Fruit fly (Drosophila melanogaster) whole organism, embryonic: Measurements from ENCODE around the gene msd1.

Source experiments
- Atf-2 ChIP-seq: fragments of 200-800 bp; sonication (Bioruptor generic); optimal IDR thresholded peaks from 2 replicates; lab custom pipeline; 2016; ENCODE audit warnings: missing biosample characterization, missing genetic modification characterization
- Atf3 ChIP-seq: fragments of 200-800 bp; sonication (Bioruptor generic); optimal IDR thresholded peaks from 3 replicates; lab custom pipeline; 2016; ENCODE audit warnings: missing biosample characterization, missing genetic modification characterization
- BEAF-32 ChIP-seq: fragments of 200-800 bp; sonication (Bioruptor generic); optimal IDR thresholded peaks from 3 replicates; lab custom pipeline; 2017; ENCODE audit warnings: missing biosample characterization, missing genetic modification characterization, mild to moderate bottlenecking, moderate library complexity, missing genetic modification reagents
- CG12769 ChIP-seq: fragments of 200-800 bp; sonication (Bioruptor generic); optimal IDR thresholded peaks from 2 replicates; lab custom pipeline; 2019; ENCODE audit warnings: missing biosample characterization, mild to moderate bottlenecking, missing genetic modification characterization, moderate library complexity
- CG13287 ChIP-seq: fragments of 200-800 bp; sonication (Bioruptor generic); IDR thresholded peaks from 2 replicates; pipeline ENCODE4 v1.3.6; 2022; ENCODE audit warnings: missing biosample characterization, missing genetic modification characterization; ENCODE audit not compliant: partially characterized antibody
- CG15269 ChIP-seq: fragments of 200-800 bp; sonication (Bioruptor generic); optimal IDR thresholded peaks from 2 replicates; lab custom pipeline; 2018; ENCODE audit warnings: missing biosample characterization, mild to moderate bottlenecking, missing genetic modification characterization, moderate library complexity
- CG17186 ChIP-seq: fragments of 200-800 bp; sonication (Bioruptor generic); optimal IDR thresholded peaks from 3 replicates; lab custom pipeline; 2017; ENCODE audit warnings: missing biosample characterization, missing genetic modification reagents, missing genetic modification characterization
- CG30403 ChIP-seq: fragments of 200-800 bp; sonication (Bioruptor generic); optimal IDR thresholded peaks from 3 replicates; lab custom pipeline; 2016; ENCODE audit warnings: missing biosample characterization, missing genetic modification characterization
- CG34224 ChIP-seq: fragments of 200-800 bp; sonication (Bioruptor generic); IDR thresholded peaks from 3 replicates; pipeline ENCODE4 v1.3.6; 2022; ENCODE audit warnings: missing biosample characterization, missing genetic modification characterization; ENCODE audit not compliant: partially characterized antibody
- CG3847 ChIP-seq: fragments of 200-800 bp; sonication (Bioruptor generic); IDR thresholded peaks from 2 replicates; pipeline ENCODE4 v1.3.6; 2022; ENCODE audit warnings: missing biosample characterization, missing genetic modification characterization
- CG4854 ChIP-seq: fragments of 200-800 bp; sonication (Bioruptor generic); optimal IDR thresholded peaks from 2 replicates; lab custom pipeline; 2016; ENCODE audit warnings: missing biosample characterization, missing genetic modification characterization, inconsistent platforms
- CG6254 ChIP-seq: fragments of 200-800 bp; sonication (Bioruptor generic); optimal IDR thresholded peaks from 3 replicates; lab custom pipeline; 2017; ENCODE audit warnings: mild to moderate bottlenecking, missing biosample characterization, missing genetic modification reagents, missing genetic modification characterization
- CG7928 ChIP-seq: fragments of 200-800 bp; sonication (Bioruptor generic); optimal IDR thresholded peaks from 2 replicates; lab custom pipeline; 2017; ENCODE audit warnings: missing biosample characterization, mild to moderate bottlenecking, missing genetic modification characterization
- CG8290 ChIP-seq, 3 experiments: fragments of 200-800 bp; sonication (Bioruptor generic); optimal IDR thresholded peaks; 2 replicates each; lab custom pipeline; 2016 to 2019; ENCODE audit warnings: missing biosample characterization in 3 of 3, missing genetic modification characterization in 3 of 3, mild to moderate bottlenecking in 2 of 3, moderate library complexity in 1 of 3
- CG9797 ChIP-seq: fragments of 200-800 bp; sonication (Bioruptor generic); optimal IDR thresholded peaks from 3 replicates; lab custom pipeline; 2018; ENCODE audit warnings: missing biosample characterization, mild to moderate bottlenecking, missing genetic modification characterization
- Ets65A ChIP-seq: fragments of 200-800 bp; sonication (Bioruptor generic); peaks from one replicate; lab custom pipeline; 2016; ENCODE audit warnings: missing biosample characterization, missing genetic modification characterization
- H2.0 ChIP-seq: fragments of 200-800 bp; sonication (Bioruptor generic); IDR thresholded peaks from 2 replicates; pipeline ENCODE4 v1.3.6; 2022; ENCODE audit warnings: missing biosample characterization, missing genetic modification characterization
- HHEX ChIP-seq: fragments of 200-800 bp; sonication (Bioruptor generic); optimal IDR thresholded peaks from 3 replicates; lab custom pipeline; 2017; ENCODE audit warnings: missing biosample characterization, mild to moderate bottlenecking, missing genetic modification characterization, missing genetic modification reagents
- HLH54F ChIP-seq: fragments of 200-800 bp; sonication (Bioruptor generic); optimal IDR thresholded peaks from 3 replicates; lab custom pipeline; 2016; ENCODE audit warnings: missing biosample characterization, missing genetic modification characterization
- HmgZ ChIP-seq: fragments of 200-800 bp; sonication (Bioruptor generic); optimal IDR thresholded peaks from 2 replicates; lab custom pipeline; 2018; ENCODE audit warnings: missing biosample characterization, mild to moderate bottlenecking, missing genetic modification characterization
- Hr39 ChIP-seq: fragments of >200 bp; optimal IDR thresholded peaks from 2 replicates; lab custom pipeline; 2017
- Med ChIP-seq: fragments of 200-800 bp; sonication (Bioruptor generic); peaks from one replicate; lab custom pipeline; 2016; ENCODE audit warnings: missing biosample characterization, missing genetic modification characterization, mild to moderate bottlenecking, inconsistent platforms, moderate library complexity
- Mrtf ChIP-seq: fragments of 200-800 bp; sonication (Bioruptor generic); IDR thresholded peaks from 3 replicates; pipeline ENCODE4 v1.3.6; 2022; ENCODE audit warnings: missing biosample characterization, missing genetic modification characterization
- Opbp ChIP-seq: fragments of 200-800 bp; sonication (Bioruptor generic); IDR thresholded peaks from 3 replicates; pipeline ENCODE4 v1.3.6; 2022; ENCODE audit warnings: missing biosample characterization, missing genetic modification characterization; ENCODE audit not compliant: partially characterized antibody
- Scr ChIP-seq: fragments of 200-800 bp; sonication (Bioruptor generic); IDR thresholded peaks from 2 replicates; pipeline ENCODE4 v1.3.6; 2022; ENCODE audit warnings: missing biosample characterization, missing genetic modification characterization; ENCODE audit not compliant: partially characterized antibody
- Sry-δ ChIP-seq: fragments of 200-800 bp; sonication (Bioruptor generic); optimal IDR thresholded peaks from 2 replicates; lab custom pipeline; 2016; ENCODE audit warnings: missing biosample characterization, missing genetic modification characterization
- Xrp1 ChIP-seq: fragments of 200-800 bp; sonication (Bioruptor generic); IDR thresholded peaks from 2 replicates; pipeline ENCODE4 v1.3.6; 2022; ENCODE audit warnings: missing biosample characterization, missing genetic modification characterization
- bowl ChIP-seq: fragments of 200-800 bp; sonication (Bioruptor generic); IDR thresholded peaks from 2 replicates; pipeline ENCODE4 v1.3.6; 2022; ENCODE audit warnings: missing biosample characterization, missing genetic modification characterization
- bsh ChIP-seq, 2 experiments: fragments of 200-800 bp; sonication (Bioruptor generic); optimal IDR thresholded peaks; 2 replicates each; lab custom pipeline; 2017 to 2018; ENCODE audit warnings: mild to moderate bottlenecking in 2 of 2, missing biosample characterization in 2 of 2, missing genetic modification characterization in 2 of 2, moderate library complexity in 1 of 2
- crc ChIP-seq: fragments of 200-800 bp; sonication (Bioruptor generic); optimal IDR thresholded peaks from 2 replicates; lab custom pipeline; 2016; ENCODE audit warnings: missing biosample characterization, missing genetic modification characterization
- dysf ChIP-seq: fragments of 200-800 bp; sonication (Bioruptor generic); IDR thresholded peaks from 3 replicates; pipeline ENCODE4 v1.3.6; 2022; ENCODE audit warnings: missing biosample characterization, missing genetic modification characterization
- esg ChIP-seq: fragments of 200-800 bp; sonication (Bioruptor generic); conservative IDR thresholded peaks from 2 replicates; pipeline ENCODE4 v1.3.6; 2022; ENCODE audit warnings: missing biosample characterization, missing genetic modification characterization
- gsb ChIP-seq: fragments of 200-800 bp; sonication (Bioruptor generic); IDR thresholded peaks from 2 replicates; pipeline ENCODE4 v1.3.6; 2022; ENCODE audit warnings: missing biosample characterization, missing genetic modification characterization
- gt ChIP-seq: fragments of 200-800 bp; sonication (Bioruptor generic); IDR thresholded peaks from 2 replicates; pipeline ENCODE4 v1.3.6; 2022; ENCODE audit warnings: missing biosample characterization, missing genetic modification characterization
- her ChIP-seq: fragments of 200-800 bp; sonication (Bioruptor generic); optimal IDR thresholded peaks from 2 replicates; lab custom pipeline; 2016; ENCODE audit warnings: missing biosample characterization, missing genetic modification characterization
- insv ChIP-seq, 2 experiments: fragments of 200-800 bp; sonication (Bioruptor generic); optimal IDR thresholded peaks; 3 replicates each; lab custom pipeline; 2016 to 2018; ENCODE audit warnings: missing biosample characterization in 2 of 2, missing genetic modification characterization in 2 of 2
- kay ChIP-seq: fragments of 200-800 bp; sonication (Bioruptor generic); optimal IDR thresholded peaks from 2 replicates; lab custom pipeline; 2016; ENCODE audit warnings: missing biosample characterization, missing genetic modification characterization
- nmo ChIP-seq: fragments of 200-800 bp; sonication (Bioruptor generic); optimal IDR thresholded peaks from 2 replicates; lab custom pipeline; 2018; ENCODE audit warnings: missing biosample characterization, mild to moderate bottlenecking, missing genetic modification characterization, moderate library complexity
- odd ChIP-seq: fragments of 200-800 bp; sonication (Bioruptor generic); optimal IDR thresholded peaks from 2 replicates; lab custom pipeline; 2017; ENCODE audit warnings: missing biosample characterization, mild to moderate bottlenecking, missing genetic modification characterization
- pan ChIP-seq, 4 experiments: fragments of >200 bp in 3 of 4; fragments of 200-800 bp in 1 of 4; sonication (Bioruptor generic) in 1 of 4; optimal IDR thresholded peaks in 3 of 4; IDR thresholded peaks in 1 of 4; 2 replicates each; pipeline versions ENCODE4 v1.3.6 to Lab custom; 2017 to 2022; ENCODE audit warnings: missing biosample characterization in 2 of 4, missing genetic modification characterization in 2 of 4, mixed read lengths in 1 of 4
- prd ChIP-seq, 3 experiments: fragments of >200 bp in 2 of 3; fragments of 200-800 bp in 1 of 3; sonication (Bioruptor generic) in 1 of 3; optimal IDR thresholded peaks in 2 of 3; IDR thresholded peaks in 1 of 3; 2 replicates in 2 of 3; 3 replicates in 1 of 3; pipeline versions ENCODE4 v1.3.6 to Lab custom; 2017 to 2022; ENCODE audit warnings: missing biosample characterization in 1 of 3, missing genetic modification characterization in 1 of 3
- ro ChIP-seq: fragments of 200-800 bp; sonication (Bioruptor generic); IDR thresholded peaks from 2 replicates; pipeline ENCODE4 v1.3.6; 2022; ENCODE audit warnings: missing biosample characterization, missing genetic modification characterization
- run ChIP-seq: fragments of 200-800 bp; sonication (Bioruptor generic); optimal IDR thresholded peaks from 3 replicates; lab custom pipeline; 2018; ENCODE audit warnings: missing biosample characterization, mild to moderate bottlenecking, missing genetic modification characterization
- ssp ChIP-seq: fragments of 200-800 bp; sonication (Bioruptor generic); IDR thresholded peaks from 2 replicates; pipeline ENCODE4 v1.3.6; 2022; ENCODE audit warnings: missing biosample characterization, missing genetic modification characterization
- trh ChIP-seq: fragments of 200-800 bp; sonication (Bioruptor generic); optimal IDR thresholded peaks from 2 replicates; lab custom pipeline; 2016; ENCODE audit warnings: missing biosample characterization, missing genetic modification characterization
- ttk ChIP-seq: fragments of 200-800 bp; sonication (Bioruptor generic); IDR thresholded peaks from 2 replicates; pipeline ENCODE4 v2.1.2; 2022; ENCODE audit warnings: missing biosample characterization, missing genetic modification characterization
- vfl ChIP-seq: fragments of 200-800 bp; sonication (Bioruptor generic); optimal IDR thresholded peaks from 2 replicates; lab custom pipeline; 2016; ENCODE audit warnings: missing biosample characterization, missing genetic modification characterization

msd1 gene

dm6 chr3L:1376014-1376745, 44.6 kb downstream of the msd1 start (continued):
- peak; percentile 56 for TF ChIP-seq CG12769 (tag; lab: Kevin White, UChicago)
- no peak for TF ChIP-seq pan (optimal IDR thresholded peaks at IDR 0.05; lab: Kevin White, UChicago)
- TF ChIP-seq pan (GFP tag; optimal IDR thresholded peaks at IDR 0.05 in 1 of 2, IDR thresholded peaks at IDR 0.05 in 1 of 2): peak in 1 of 2 experiments; percentile 66
- TF ChIP-seq CG6254 (GFP tag; lab: Kevin White, UChicago): peak; percentile 22
- peak; percentile 9 for TF ChIP-seq trh (GFP tag; lab: Kevin White, UChicago)
- peak; percentile 78 for TF ChIP-seq Ets65A (GFP tag; lab: Kevin White, UChicago)
- TF ChIP-seq nmo (GFP tag; lab: Kevin White, UChicago): peak; percentile 52
- no peak for TF ChIP-seq HHEX (GFP tag; lab: Kevin White, UChicago)
- peak; percentile 61 for TF ChIP-seq CG30403
- no peak for TF ChIP-seq Atf-2 (GFP tag; lab: Kevin White, UChicago)
- no peak for TF ChIP-seq Hr39
- peak; percentile 43; the same call in 1 of the 2 replicates for TF ChIP-seq ssp
- peak; percentile 69 for TF ChIP-seq dysf
- peak; percentile 79 for TF ChIP-seq Med (GFP tag; lab: Kevin White, UChicago)
- TF ChIP-seq bsh (GFP tag; optimal IDR thresholded peaks at IDR 0.05; lab: Kevin White, UChicago): peak; percentile 49 to 71
- TF ChIP-seq BEAF-32 (GFP tag; lab: Kevin White, UChicago): peak; percentile 59
- peak; percentile 64; the same call in 1 of the 2 replicates for TF ChIP-seq ttk
- no peak for TF ChIP-seq CG4854 (GFP tag; lab: Kevin White, UChicago)
- no peak for TF ChIP-seq CG17186 (GFP tag; lab: Kevin White, UChicago)
- TF ChIP-seq run (tag; lab: Kevin White, UChicago): peak; percentile 2
- TF ChIP-seq HmgZ: peak; percentile 14
- peak; percentile 44 for TF ChIP-seq odd (GFP tag; lab: Kevin White, UChicago)
- TF ChIP-seq prd (optimal IDR thresholded peaks at IDR 0.05; lab: Kevin White, UChicago): no peak
- TF ChIP-seq prd (GFP tag; IDR thresholded peaks at IDR 0.05; lab: Robert Waterston, UW): peak; percentile 69; the same call in 2 of the 3 replicates
- no peak for TF ChIP-seq gt (GFP tag; lab: Robert Waterston, UW)
- TF ChIP-seq H2.0 (GFP tag; lab: Robert Waterston, UW): peak; percentile 28; the same call in 1 of the 2 replicates
- no peak for TF ChIP-seq her (GFP tag; lab: Kevin White, UChicago)
- no peak for TF ChIP-seq CG9797 (GFP tag; lab: Kevin White, UChicago)
- TF ChIP-seq CG13287 (GFP tag; lab: Robert Waterston, UW): peak; percentile 68
- peak; percentile 52; the same call in 2 of the 3 replicates for TF ChIP-seq CG34224 (GFP tag; lab: Robert Waterston, UW)
- TF ChIP-seq Atf3: no peak
- peak; percentile 54 for TF ChIP-seq Sry-δ (GFP tag; lab: Kevin White, UChicago)
- TF ChIP-seq gsb (GFP tag; lab: Robert Waterston, UW): no peak
- peak; percentile 68 for TF ChIP-seq CG15269 (tag; lab: Kevin White, UChicago)
- TF ChIP-seq esg (GFP tag; lab: Robert Waterston, UW): peak; percentile 54; the same call in 1 of the 2 replicates
- TF ChIP-seq Xrp1 (GFP tag; lab: Robert Waterston, UW): peak; percentile 72
- no peak for TF ChIP-seq insv (GFP tag; optimal IDR thresholded peaks at IDR 0.05; lab: Kevin White, UChicago)
- TF ChIP-seq CG7928: no peak
- TF ChIP-seq CG3847 (GFP tag; lab: Robert Waterston, UW): 0 out of 2 replicates have a peak, but pooled peaks have one; percentile 12
- TF ChIP-seq CG8290 (GFP tag; optimal IDR thresholded peaks at IDR 0.05; lab: Kevin White, UChicago): no peak
- peak in 1 of 2 experiments; percentile 56 for TF ChIP-seq CG8290 (tag; optimal IDR thresholded peaks at IDR 0.05; lab: Kevin White, UChicago)
- no peak for TF ChIP-seq ro
- peak; percentile 61 for TF ChIP-seq Scr
- no peak for TF ChIP-seq vfl (GFP tag; lab: Kevin White, UChicago)
- TF ChIP-seq Mrtf (GFP tag; lab: Robert Waterston, UW): peak; percentile 64; the same call in 1 of the 3 replicates
- no peak for TF ChIP-seq HLH54F
- TF ChIP-seq kay (GFP tag; lab: Kevin White, UChicago): peak; percentile 4
- TF ChIP-seq Opbp (GFP tag; lab: Robert Waterston, UW): no peak
- 0 out of 2 replicates have a peak, but pooled peaks have one; percentile 24 for TF ChIP-seq bowl (GFP tag; lab: Robert Waterston, UW)
- no peak for TF ChIP-seq crc (GFP tag; lab: Kevin White, UChicago)
